Worm (Caenorhabditis elegans) whole organism, young adult: ENCODE data around the gene F28H7.3.

Experiments
- B0019.2 ChIP-seq: fragments of 200-800 bp; sonication (Bioruptor generic); conservative IDR thresholded peaks from 2 replicates; pipeline ENCODE4 v1.3.6; 2022; ENCODE audit warnings: missing genetic modification reagents, missing genetic modification characterization, missing compliant biosample characterization
- B0035.1 ChIP-seq: sonication (generic microtip); optimal IDR thresholded peaks from 2 replicates; lab custom pipeline; 2016; ENCODE audit warnings: missing genetic modification characterization, mild to moderate bottlenecking, missing compliant biosample characterization, missing genotype, missing genetic modification reagents
- B0336.3 ChIP-seq: fragments of 200-800 bp; sonication (Bioruptor generic); IDR thresholded peaks from 2 replicates; pipeline ENCODE4 v1.3.6; 2022; ENCODE audit warnings: missing genetic modification characterization, missing compliant biosample characterization
- F10E7.11 ChIP-seq: sonication (generic microtip); optimal IDR thresholded peaks from 2 replicates; lab custom pipeline; 2017; ENCODE audit warnings: mild to moderate bottlenecking, missing genetic modification characterization, moderate library complexity, missing compliant biosample characterization
- F52B5.7 ChIP-seq: sonication (generic microtip); optimal IDR thresholded peaks from 2 replicates; lab custom pipeline; 2016; ENCODE audit warnings: mild to moderate bottlenecking, missing genetic modification characterization, missing compliant biosample characterization
- F57C9.4 ChIP-seq: sonication (generic microtip); optimal IDR thresholded peaks from 2 replicates; lab custom pipeline; 2017; ENCODE audit warnings: mild to moderate bottlenecking, missing genetic modification characterization, missing compliant biosample characterization
- K12H6.12 ChIP-seq: fragments of 200-800 bp; sonication (Bioruptor generic); optimal IDR thresholded peaks from 2 replicates; lab custom pipeline; 2018; ENCODE audit warnings: mild to moderate bottlenecking, missing genetic modification characterization, missing compliant biosample characterization
- Y53F4B.3 ChIP-seq: fragments of 200-800 bp; sonication (Bioruptor generic); IDR thresholded peaks from 2 replicates; pipeline ENCODE4 v1.3.6; 2022; ENCODE audit warnings: missing genetic modification reagents, missing genetic modification characterization, missing compliant biosample characterization
- Y53G8AR.9 ChIP-seq: fragments of 200-800 bp; sonication (Bioruptor generic); conservative IDR thresholded peaks from 2 replicates; pipeline ENCODE4 v1.3.6; 2022; ENCODE audit warnings: missing genetic modification reagents, missing genetic modification characterization, missing compliant biosample characterization
- Y56A3A.18 ChIP-seq: fragments of 200-800 bp; sonication (Bioruptor generic); IDR thresholded peaks from 2 replicates; pipeline ENCODE4 v1.3.6; 2022; ENCODE audit warnings: missing genetic modification reagents, missing genetic modification characterization, missing compliant biosample characterization
- Y79H2A.3 ChIP-seq: fragments of 200-800 bp; sonication (Bioruptor generic); conservative IDR thresholded peaks from 2 replicates; pipeline ENCODE4 v1.3.6; 2022; ENCODE audit warnings: missing genetic modification reagents, missing genetic modification characterization, missing compliant biosample characterization
- Y95B8A.8 ChIP-seq: fragments of 200-800 bp; sonication (Bioruptor generic); IDR thresholded peaks from 2 replicates; pipeline ENCODE4 v1.3.6; 2022; ENCODE audit warnings: missing genetic modification reagents, missing genetic modification characterization, missing compliant biosample characterization
- atf-7 ChIP-seq: sonication (generic microtip); optimal IDR thresholded peaks from 2 replicates; lab custom pipeline; 2017; ENCODE audit warnings: mild to moderate bottlenecking, missing genetic modification characterization, missing compliant biosample characterization
- ccch-3 ChIP-seq: fragments of 200-800 bp; sonication (Bioruptor generic); optimal IDR thresholded peaks from 2 replicates; lab custom pipeline; 2018; ENCODE audit warnings: mild to moderate bottlenecking, missing genetic modification characterization, missing compliant biosample characterization
- cebp-1 ChIP-seq, 2 experiments: fragments of 200-800 bp in 1 of 2; sonication (Bioruptor generic) in 1 of 2; sonication (generic microtip) in 1 of 2; IDR thresholded peaks in 1 of 2; optimal IDR thresholded peaks in 1 of 2; 2 replicates each; pipeline versions ENCODE4 v1.3.6 to Lab custom; 2017 to 2022; ENCODE audit warnings: missing compliant biosample characterization in 2 of 2, missing genetic modification characterization in 2 of 2, mild to moderate bottlenecking in 1 of 2, missing genetic modification reagents in 1 of 2, moderate library complexity in 1 of 2
- ceh-100 ChIP-seq: fragments of 200-800 bp; sonication (Bioruptor generic); IDR thresholded peaks from 2 replicates; pipeline ENCODE4 v1.3.6; 2022; ENCODE audit warnings: missing genetic modification reagents, missing genetic modification characterization, missing compliant biosample characterization
- ceh-40 ChIP-seq: fragments of 200-800 bp; sonication (Bioruptor generic); IDR thresholded peaks from 2 replicates; pipeline ENCODE4 v1.3.6; 2022; ENCODE audit warnings: missing genetic modification characterization, missing compliant biosample characterization
- ceh-91 ChIP-seq: fragments of 200-800 bp; sonication (Bioruptor generic); IDR thresholded peaks from 2 replicates; pipeline ENCODE4 v1.3.6; 2022; ENCODE audit warnings: missing genetic modification reagents, missing genetic modification characterization, missing compliant biosample characterization
- chd-7 ChIP-seq: sonication (generic microtip); optimal IDR thresholded peaks from 2 replicates; lab custom pipeline; 2016; ENCODE audit warnings: mild to moderate bottlenecking, missing genetic modification characterization, moderate library complexity, missing compliant biosample characterization
- die-1 ChIP-seq: sonication (generic microtip); optimal IDR thresholded peaks from 2 replicates; lab custom pipeline; 2016; ENCODE audit warnings: missing genotype, mild to moderate bottlenecking, missing genetic modification characterization, missing compliant biosample characterization
- dox-1 ChIP-seq: fragments of 200-800 bp; sonication (Bioruptor generic); IDR thresholded peaks from 2 replicates; pipeline ENCODE4 v1.3.6; 2022; ENCODE audit warnings: missing genetic modification reagents, missing genetic modification characterization, missing compliant biosample characterization
- egl-18 ChIP-seq: fragments of 200-800 bp; sonication (Bioruptor generic); IDR thresholded peaks from 2 replicates; pipeline ENCODE4 v1.3.6; 2022; ENCODE audit warnings: missing genetic modification reagents, missing genetic modification characterization, missing compliant biosample characterization
- egl-44 ChIP-seq: fragments of 200-800 bp; sonication (Bioruptor generic); IDR thresholded peaks from 2 replicates; pipeline ENCODE4 v1.3.6; 2022; ENCODE audit warnings: missing genetic modification reagents, missing genetic modification characterization, missing compliant biosample characterization
- ekl-4 ChIP-seq: fragments of 200-800 bp; sonication (Bioruptor generic); IDR thresholded peaks from 2 replicates; pipeline ENCODE4 v1.3.6; 2022; ENCODE audit warnings: missing genetic modification reagents, missing genetic modification characterization, missing compliant biosample characterization
- him-1 ChIP-seq: sonication (generic microtip); optimal IDR thresholded peaks from 2 replicates; lab custom pipeline; 2016; ENCODE audit warnings: missing genotype, missing genetic modification reagents, missing genetic modification characterization, missing compliant biosample characterization
- hrde-1 ChIP-seq: sonication (generic microtip); optimal IDR thresholded peaks from 2 replicates; lab custom pipeline; 2016; ENCODE audit warnings: missing genetic modification characterization, mild to moderate bottlenecking, missing compliant biosample characterization, moderate library complexity, missing genotype, missing genetic modification reagents, borderline replicate concordance
- hsf-1 ChIP-seq: fragments of 200-800 bp; sonication (Bioruptor generic); IDR thresholded peaks from 2 replicates; pipeline ENCODE4 v1.3.6; 2022; ENCODE audit warnings: missing genetic modification reagents, missing genetic modification characterization, missing compliant biosample characterization
- lag-1 ChIP-seq: fragments of 200-800 bp; sonication (Bioruptor generic); IDR thresholded peaks from 2 replicates; pipeline ENCODE4 v1.3.6; 2022; ENCODE audit warnings: missing genetic modification reagents, missing genetic modification characterization, missing compliant biosample characterization
- lin-54 ChIP-seq: fragments of 200-800 bp; sonication (Bioruptor generic); optimal IDR thresholded peaks from 2 replicates; lab custom pipeline; 2018; ENCODE audit warnings: mild to moderate bottlenecking, missing genetic modification characterization, missing compliant biosample characterization
- madf-10 ChIP-seq: sonication (generic microtip); optimal IDR thresholded peaks from 2 replicates; lab custom pipeline; 2016; ENCODE audit warnings: mild to moderate bottlenecking, missing genetic modification characterization, missing compliant biosample characterization
- madf-3 ChIP-seq: fragments of 200-800 bp; sonication (Bioruptor generic); IDR thresholded peaks from 2 replicates; pipeline ENCODE4 v1.3.6; 2022; ENCODE audit warnings: missing genetic modification reagents, missing genetic modification characterization, missing compliant biosample characterization
- mel-28 ChIP-seq: sonication (generic microtip); optimal IDR thresholded peaks from 2 replicates; lab custom pipeline; 2016; ENCODE audit warnings: borderline replicate concordance, mild to moderate bottlenecking, missing genetic modification characterization, missing compliant biosample characterization
- mes-4 ChIP-seq: sonication (generic microtip); optimal IDR thresholded peaks from 2 replicates; lab custom pipeline; 2016; ENCODE audit warnings: missing genotype, missing genetic modification characterization, missing compliant biosample characterization
- nfyb-1 ChIP-seq: fragments of 200-800 bp; sonication (Bioruptor generic); IDR thresholded peaks from 2 replicates; pipeline ENCODE4 v1.3.6; 2022; ENCODE audit warnings: missing genetic modification reagents, missing genetic modification characterization, missing compliant biosample characterization
- nhr-120 ChIP-seq: fragments of 200-800 bp; sonication (Bioruptor generic); IDR thresholded peaks from 2 replicates; pipeline ENCODE4 v1.3.6; 2022; ENCODE audit warnings: missing genetic modification characterization, missing compliant biosample characterization
- nhr-80 ChIP-seq: sonication (generic microtip); optimal IDR thresholded peaks from 2 replicates; lab custom pipeline; 2016; ENCODE audit warnings: missing genetic modification characterization, missing compliant biosample characterization
- nhr-90 ChIP-seq: sonication (generic microtip); optimal IDR thresholded peaks from 2 replicates; lab custom pipeline; 2016; ENCODE audit warnings: missing genotype, mild to moderate bottlenecking, missing genetic modification characterization, missing compliant biosample characterization
- pha-4 ChIP-seq: fragments of 150-350 bp; sonication (generic microtip); optimal IDR thresholded peaks from 2 replicates; lab custom pipeline; 2014; ENCODE audit warnings: missing biosample characterization, missing genetic modification reagents, missing genetic modification characterization
- rec-8 ChIP-seq, 2 experiments: sonication (generic microtip); optimal IDR thresholded peaks; 2 replicates each; lab custom pipeline; 2016; ENCODE audit warnings: mild to moderate bottlenecking in 2 of 2, missing genetic modification characterization in 2 of 2, missing genetic modification reagents in 2 of 2, missing genotype in 2 of 2, missing biosample characterization in 1 of 2, missing compliant biosample characterization in 1 of 2, moderate library complexity in 1 of 2
- rpc-1 ChIP-seq, 2 experiments: fragments of 150-350 bp in 1 of 2; sonication (generic microtip) in 1 of 2; optimal IDR thresholded peaks; 2 replicates each; lab custom pipeline; 2014 to 2018; ENCODE audit warnings: missing biosample characterization in 1 of 2, missing genetic modification characterization in 1 of 2, missing genetic modification reagents in 1 of 2, missing genotype in 1 of 2
- snpc-4 ChIP-seq, 5 experiments: fragments of 150-350 bp in 1 of 5; sonication (generic microtip) in 4 of 5; optimal IDR thresholded peaks; 2 replicates each; lab custom pipeline; 2014 to 2018; ENCODE audit warnings: missing genetic modification characterization in 5 of 5, missing biosample characterization in 3 of 5, antibody characterized with exemption in 2 of 5, mild to moderate bottlenecking in 2 of 5, missing compliant biosample characterization in 2 of 5, missing genotype in 2 of 5, moderate library complexity in 2 of 5, missing genetic modification reagents in 1 of 5
- xnd-1 ChIP-seq: sonication (generic microtip); optimal IDR thresholded peaks from 2 replicates; lab custom pipeline; 2016; ENCODE audit warnings: missing genotype, missing genetic modification reagents, missing genetic modification characterization, missing compliant biosample characterization
- zim-3 ChIP-seq: sonication (generic microtip); optimal IDR thresholded peaks from 2 replicates; lab custom pipeline; 2017; ENCODE audit warnings: mild to moderate bottlenecking, missing genetic modification characterization, moderate library complexity, missing compliant biosample characterization
- ztf-22 ChIP-seq: fragments of 200-800 bp; sonication (Bioruptor generic); optimal IDR thresholded peaks from 2 replicates; lab custom pipeline; 2018; ENCODE audit warnings: mild to moderate bottlenecking, missing genetic modification characterization, moderate library complexity, missing compliant biosample characterization
- ztf-25 ChIP-seq: fragments of 200-800 bp; sonication (Bioruptor generic); IDR thresholded peaks from 2 replicates; pipeline ENCODE4 v1.3.6; 2022; ENCODE audit warnings: missing genetic modification reagents, missing genetic modification characterization, missing compliant biosample characterization

Gene F28H7.3

ce11 chrV:10773216-10773615 lies 22.6 kb upstream of the F28H7.3 start:
- TF ChIP-seq nhr-90 (no peak), ceh-91 (GFP tag; lab: Robert Waterston, UW) (no peak), pha-4 (tag; lab: Kevin White, UChicago) (no peak), cebp-1 (GFP tag; IDR thresholded peaks at IDR 0.05; lab: Robert Waterston, UW) (no peak), cebp-1 (tag; optimal IDR thresholded peaks at IDR 0.05; lab: Kevin White, UChicago) (no peak), dox-1 (GFP tag; lab: Robert Waterston, UW) (no peak), B0019.2 (GFP tag; lab: Robert Waterston, UW) (no peak), egl-44 (GFP tag; lab: Robert Waterston, UW) (no peak), F10E7.11 (tag; lab: Kevin White, UChicago) (no peak), nhr-120 (GFP tag; lab: Robert Waterston, UW) (no peak), mes-4 (tag; lab: Kevin White, UChicago) (no peak), rec-8 (tag; optimal IDR thresholded peaks at IDR 0.05; lab: Kevin White, UChicago) (no peak), ceh-100 (GFP tag; lab: Robert Waterston, UW) (no peak), Y56A3A.18 (GFP tag; lab: Robert Waterston, UW) (no peak), F52B5.7 (tag; lab: Kevin White, UChicago) (no peak), K12H6.12 (tag; lab: Kevin White, UChicago) (no peak), ccch-3 (no peak)

ce11 chrV:10771390-10771789 lies 20.8 kb upstream of the F28H7.3 start, which contains the start of gene D1054.3:
Gene D1054.3, plus strand, starts transcription at chrV:10771451.
- TF ChIP-seq snpc-4 (GFP tag; optimal IDR thresholded peaks at IDR 0.05; lab: Kevin White, UChicago) (no peak), snpc-4 (tag; optimal IDR thresholded peaks at IDR 0.05; lab: Kevin White, UChicago) (no peak), Y79H2A.3 (GFP tag; lab: Robert Waterston, UW) (0 out of 2 replicates have a peak, but pooled peaks have one; percentile 43), nhr-90 (no peak), chd-7 (tag; lab: Kevin White, UChicago) (no peak), madf-10 (tag; lab: Kevin White, UChicago) (no peak), F57C9.4 (tag; lab: Kevin White, UChicago) (no peak), die-1 (tag; lab: Kevin White, UChicago) (no peak), Y95B8A.8 (GFP tag; lab: Robert Waterston, UW) (no peak), Y53F4B.3 (no peak), pha-4 (tag; lab: Kevin White, UChicago) (no peak), him-1 (tag; lab: Kevin White, UChicago) (no peak), hsf-1 (GFP tag; lab: Robert Waterston, UW) (peak; percentile 51; the same call in 1 of the 2 replicates), rpc-1 (optimal IDR thresholded peaks at IDR 0.05; lab: Kevin White, UChicago) (no peak), rpc-1 (tag; optimal IDR thresholded peaks at IDR 0.05; lab: Kevin White, UChicago) (no peak), zim-3 (tag; lab: Kevin White, UChicago) (no peak), nfyb-1 (GFP tag; lab: Robert Waterston, UW) (0 out of 2 replicates have a peak, but pooled peaks have one; percentile 41), cebp-1 (GFP tag; IDR thresholded peaks at IDR 0.05; lab: Robert Waterston, UW) (no peak), cebp-1 (tag; optimal IDR thresholded peaks at IDR 0.05; lab: Kevin White, UChicago) (no peak), ceh-91 (GFP tag; lab: Robert Waterston, UW) (no peak), egl-18 (GFP tag; lab: Robert Waterston, UW) (no peak), ceh-40 (GFP tag; lab: Robert Waterston, UW) (no peak), hrde-1 (tag; lab: Kevin White, UChicago) (peak; percentile 20), ekl-4 (GFP tag; lab: Robert Waterston, UW) (peak; percentile 50; the same call in 1 of the 2 replicates), atf-7 (tag; lab: Kevin White, UChicago) (no peak), mel-28 (tag; lab: Kevin White, UChicago) (no peak), Y53G8AR.9 (GFP tag; lab: Robert Waterston, UW) (0 out of 2 replicates have a peak, but pooled peaks have one; percentile 63), ztf-22 (GFP tag; lab: Kevin White, UChicago) (no peak), xnd-1 (tag; lab: Kevin White, UChicago) (no peak), ceh-100 (GFP tag; lab: Robert Waterston, UW) (no peak), madf-3 (GFP tag; lab: Robert Waterston, UW) (peak; percentile 74; the same call in 1 of the 2 replicates), B0035.1 (tag; lab: Kevin White, UChicago) (no peak), ztf-25 (no peak), nhr-80 (tag; lab: Kevin White, UChicago) (no peak), lin-54 (peak; percentile 5), lag-1 (GFP tag; lab: Robert Waterston, UW) (no peak), B0336.3 (0 out of 2 replicates have a peak, but pooled peaks have one; percentile 15)
